Fruit fly (Drosophila melanogaster) whole organism, pupa: ENCODE results near the gene dtr.

Experiments
- CG10348 ChIP-seq: fragments of 200-800 bp; sonication (Bioruptor generic); IDR thresholded peaks from 2 replicates; pipeline ENCODE4 v1.3.6; 2022; ENCODE audit warnings: missing biosample characterization, missing genetic modification characterization
- CG12605 ChIP-seq: fragments of 200-800 bp; sonication (Bioruptor generic); IDR thresholded peaks from 2 replicates; pipeline ENCODE4 v1.3.6; 2022; ENCODE audit warnings: missing biosample characterization, missing genetic modification characterization
- CG15710 ChIP-seq: fragments of 200-800 bp; sonication (Bioruptor generic); optimal IDR thresholded peaks from 2 replicates; lab custom pipeline; 2018; ENCODE audit warnings: missing biosample characterization, mild to moderate bottlenecking, missing genetic modification characterization, moderate library complexity
- CG17806 ChIP-seq: fragments of 200-800 bp; sonication (Bioruptor generic); optimal IDR thresholded peaks from 2 replicates; lab custom pipeline; 2018; ENCODE audit warnings: missing biosample characterization, mild to moderate bottlenecking, missing genetic modification characterization, moderate library complexity
- CG34367 ChIP-seq: fragments of 200-800 bp; sonication (Bioruptor generic); optimal IDR thresholded peaks from 2 replicates; lab custom pipeline; 2018; ENCODE audit warnings: missing biosample characterization, mild to moderate bottlenecking, missing genetic modification characterization
- CG4496 ChIP-seq: fragments of 200-800 bp; sonication (Bioruptor generic); IDR thresholded peaks from 3 replicates; pipeline ENCODE4 v1.3.6; 2022; ENCODE audit warnings: missing biosample characterization, missing genetic modification characterization
- CG8159 ChIP-seq: fragments of 200-800 bp; sonication (Bioruptor generic); optimal IDR thresholded peaks from 3 replicates; lab custom pipeline; 2018; ENCODE audit warnings: missing biosample characterization, mild to moderate bottlenecking, missing genetic modification characterization, moderate library complexity
- D1 ChIP-seq: fragments of 200-800 bp; sonication (Bioruptor generic); optimal IDR thresholded peaks from 2 replicates; lab custom pipeline; 2018; ENCODE audit warnings: missing biosample characterization, mild to moderate bottlenecking, missing genetic modification characterization, moderate library complexity
- EcR ChIP-seq: fragments of 200-800 bp; sonication (Bioruptor generic); optimal IDR thresholded peaks from 3 replicates; lab custom pipeline; 2019; ENCODE audit warnings: missing biosample characterization, missing genetic modification characterization, mild to moderate bottlenecking, moderate library complexity, missing genetic modification reagents
- Ets98B ChIP-seq: fragments of 200-800 bp; sonication (Bioruptor generic); IDR thresholded peaks from 2 replicates; pipeline ENCODE4 v1.3.6; 2022; ENCODE audit warnings: missing biosample characterization, missing genetic modification characterization
- Pif1A ChIP-seq: fragments of 200-800 bp; sonication (Bioruptor generic); optimal IDR thresholded peaks from 3 replicates; lab custom pipeline; 2016; ENCODE audit warnings: missing biosample characterization, missing genetic modification characterization
- Pif1B ChIP-seq: fragments of 200-800 bp; sonication (Bioruptor generic); optimal IDR thresholded peaks from 3 replicates; lab custom pipeline; 2016; ENCODE audit warnings: missing biosample characterization, missing genetic modification characterization
- Snoo ChIP-seq: fragments of 200-800 bp; sonication (Bioruptor generic); optimal IDR thresholded peaks from 3 replicates; lab custom pipeline; 2017; ENCODE audit warnings: missing biosample characterization, mild to moderate bottlenecking, missing genetic modification characterization, inconsistent platforms
- gl ChIP-seq: fragments of 200-800 bp; sonication (Bioruptor generic); optimal IDR thresholded peaks from 2 replicates; lab custom pipeline; 2018; ENCODE audit warnings: missing biosample characterization, mild to moderate bottlenecking, missing genetic modification characterization
- rn ChIP-seq: fragments of 200-800 bp; sonication (Bioruptor generic); IDR thresholded peaks from 2 replicates; pipeline ENCODE4 v1.3.6; 2022; ENCODE audit warnings: missing biosample characterization, missing genetic modification characterization

Gene dtr

DNA sequence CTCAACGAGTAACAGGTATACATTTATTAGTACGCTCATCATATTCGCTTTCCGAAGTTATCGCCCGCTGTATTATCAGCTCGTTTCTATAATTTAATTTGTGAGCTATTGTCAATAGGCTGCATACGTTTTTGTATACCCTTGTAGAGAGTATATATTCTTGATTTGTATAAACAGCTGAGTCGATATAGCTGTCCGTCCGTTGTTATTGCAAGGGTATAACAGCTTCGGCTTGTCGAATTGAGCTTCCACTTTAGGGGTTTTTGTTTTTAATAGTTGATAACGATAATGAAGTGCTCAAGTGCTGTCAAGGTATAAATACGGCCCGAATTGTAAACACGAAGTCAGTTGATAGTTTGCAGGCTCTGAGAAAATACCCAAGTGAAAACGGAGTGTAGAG is 9.9 kb downstream of the dtr start, which contains the start of gene CG8665:
TSS of gene CG8665 (plus strand) at position 342 of the 400 bp plus-strand sequence.
- no peak for TF ChIP-seq Ets98B (GFP tag; lab: Robert Waterston, UW)
- no peak for TF ChIP-seq gl (tag; lab: Kevin White, UChicago)
- no peak for TF ChIP-seq Pif1A (GFP tag; lab: Kevin White, UChicago)
- peak; percentile 7 for TF ChIP-seq Pif1B (GFP tag; lab: Kevin White, UChicago)
- no peak for TF ChIP-seq D1 (tag; lab: Kevin White, UChicago)
- no peak for TF ChIP-seq EcR (GFP tag; lab: Kevin White, UChicago)
- TF ChIP-seq CG8159 (tag; lab: Kevin White, UChicago): peak; percentile 2
- TF ChIP-seq CG12605 (GFP tag; lab: Robert Waterston, UW): no peak
- TF ChIP-seq CG34367 (tag; lab: Kevin White, UChicago): no peak
- no peak for TF ChIP-seq CG10348 (GFP tag; lab: Robert Waterston, UW)
- TF ChIP-seq, all 21 proteins: peak for 2

- TF ChIP-seq CG17806 (tag; lab: Kevin White, UChicago): no peak
- TF ChIP-seq Pif1A (GFP tag; lab: Kevin White, UChicago): no peak
- TF ChIP-seq CG4496 (GFP tag; lab: Robert Waterston, UW): no peak
- TF ChIP-seq D1 (tag; lab: Kevin White, UChicago): no peak
- TF ChIP-seq, all 21 proteins: peak for 0
Observed at dm6 chr2L:21377984-21378383, 17.0 kb downstream of the dtr start.

dm6 chr2L:21379790-21380349 is 18.9 kb downstream of the dtr start, which contains the start of gene nrv3:
Gene nrv3, plus strand, starts transcription at chr2L:21380000.
- no peak for TF ChIP-seq CG12605 (GFP tag; lab: Robert Waterston, UW)
- no peak for TF ChIP-seq CG4496 (GFP tag; lab: Robert Waterston, UW)
- TF ChIP-seq Snoo (tag; lab: Kevin White, UChicago): no peak
- TF ChIP-seq CG10348 (GFP tag; lab: Robert Waterston, UW): no peak
- TF ChIP-seq CG15710: no peak
- no peak for TF ChIP-seq Pif1B (GFP tag; lab: Kevin White, UChicago)
- TF ChIP-seq rn (GFP tag; lab: Robert Waterston, UW): no peak
- no peak for TF ChIP-seq gl (tag; lab: Kevin White, UChicago)
- no peak for TF ChIP-seq CG34367 (tag; lab: Kevin White, UChicago)

DNA sequence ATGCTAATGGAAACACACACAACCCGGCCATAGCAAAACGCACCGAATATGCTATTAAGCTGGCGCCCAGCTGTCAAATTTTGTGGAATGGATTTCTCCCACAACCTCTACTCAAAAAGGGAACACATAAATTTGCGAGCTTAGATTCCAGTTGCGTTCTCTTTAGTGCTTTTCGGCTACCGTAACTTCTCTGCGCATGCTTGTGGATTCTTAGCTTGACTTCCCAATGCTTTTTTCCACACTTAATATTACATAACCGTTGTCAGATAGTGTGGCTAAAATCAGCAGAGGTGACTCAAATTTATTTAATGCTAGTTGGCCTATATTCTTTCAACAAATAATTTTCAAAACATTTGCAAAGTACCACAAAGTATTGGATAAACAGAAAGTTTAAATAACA is 20.4 kb downstream of the dtr start:
- TF ChIP-seq CG17806 (tag; lab: Kevin White, UChicago) (no peak), D1 (tag; lab: Kevin White, UChicago) (no peak), CG15710 (no peak)
- TF ChIP-seq, all 21 proteins: peak for 0

DNA sequence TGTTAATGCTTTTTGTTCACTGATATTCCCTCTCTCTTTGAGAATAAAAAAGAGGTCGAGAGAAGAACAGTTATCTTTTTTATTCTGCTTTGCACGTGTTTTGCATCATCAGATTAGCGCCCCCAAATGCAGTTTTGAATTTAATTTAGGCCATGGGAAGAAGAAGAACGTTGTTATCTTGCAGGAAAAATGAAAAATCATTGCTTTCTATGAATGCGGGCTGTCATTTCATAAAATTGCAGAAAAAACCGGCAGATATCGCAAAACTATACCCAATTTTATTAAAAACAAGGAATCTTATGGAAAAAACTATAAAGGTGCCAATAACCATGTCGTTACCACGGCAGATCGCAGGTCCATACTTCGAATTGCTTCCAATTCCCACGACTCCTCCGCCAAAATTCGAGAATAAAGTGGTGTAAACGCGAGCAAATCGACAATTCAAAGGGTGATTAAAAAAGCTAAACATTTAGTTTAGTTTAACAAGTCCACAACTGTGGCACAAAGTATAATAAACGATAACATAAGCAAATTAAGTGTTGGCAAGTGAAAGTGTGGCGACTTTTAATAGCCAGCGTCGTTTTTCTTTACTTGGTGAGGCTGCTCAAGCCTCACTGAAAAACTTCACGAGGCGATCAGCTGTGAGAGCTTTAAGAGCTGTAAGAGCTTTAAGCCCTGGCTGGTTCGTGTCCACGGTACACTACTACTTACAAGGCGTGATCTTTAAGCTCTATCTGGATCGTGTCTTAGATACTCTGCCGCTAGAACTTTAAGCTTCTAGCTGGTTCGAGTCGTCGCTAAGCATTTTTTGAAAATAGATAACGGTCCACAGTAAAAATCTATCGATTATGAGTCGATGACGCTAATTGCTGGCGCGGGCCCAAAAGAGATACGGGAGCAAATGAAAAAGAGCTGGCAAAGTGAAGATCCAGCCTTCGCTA is 36.0 kb downstream of the dtr start:
- TF ChIP-seq CG17806 (tag; lab: Kevin White, UChicago) (no peak), D1 (tag; lab: Kevin White, UChicago) (peak; percentile 34)
